Worm (Caenorhabditis elegans): ENCODE results near the gene fbxa-77.

DNA sequence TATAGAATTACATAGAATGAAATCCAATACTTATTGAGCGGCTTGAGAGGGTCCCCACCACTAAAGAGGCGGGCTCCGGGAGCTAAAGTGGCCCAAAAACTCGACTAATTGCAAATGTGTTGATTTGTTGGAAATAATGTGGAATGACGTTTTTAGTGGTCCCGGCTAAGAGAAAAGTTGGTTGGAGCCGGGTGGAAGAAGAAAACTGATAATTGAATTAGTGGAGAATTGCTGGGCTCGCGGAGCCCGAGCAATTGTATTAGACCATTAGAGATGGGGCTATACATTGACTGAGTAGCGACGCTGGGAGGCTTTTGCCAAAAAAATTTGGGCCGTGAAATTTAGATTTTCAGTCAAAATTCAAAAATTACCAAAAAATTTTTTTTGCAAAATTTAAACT lies 23.7 kb upstream of the fbxa-77 start:
- TF ChIP-seq lsy-2 (tag; optimal IDR thresholded peaks at IDR 0.05) (peak in 1 of 2 experiments; percentile 4), lin-13 (GFP tag; optimal IDR thresholded peaks at IDR 0.05) (no peak), egl-27 (tag; optimal IDR thresholded peaks at IDR 0.05) (no peak), snpc-4 (tag; optimal IDR thresholded peaks at IDR 0.05) (no peak), lin-39 (tag; optimal IDR thresholded peaks at IDR 0.05) (no peak), nhr-237 (tag; optimal IDR thresholded peaks at IDR 0.05) (no peak), mdl-1 (tag; optimal IDR thresholded peaks at IDR 0.05) (no peak), gmeb-1 (tag; optimal IDR thresholded peaks at IDR 0.05) (no peak), unc-39 (tag; optimal IDR thresholded peaks at IDR 0.05) (no peak), elt-1 (tag; optimal IDR thresholded peaks at IDR 0.05) (no peak), aly-2 (tag; optimal IDR thresholded peaks at IDR 0.05) (no peak), ama-1 (optimal IDR thresholded peaks at IDR 0.05) (no peak)
